Worm (Caenorhabditis elegans): Measurements from ENCODE around the gene K01D12.9.

Gene K01D12.9

DNA sequence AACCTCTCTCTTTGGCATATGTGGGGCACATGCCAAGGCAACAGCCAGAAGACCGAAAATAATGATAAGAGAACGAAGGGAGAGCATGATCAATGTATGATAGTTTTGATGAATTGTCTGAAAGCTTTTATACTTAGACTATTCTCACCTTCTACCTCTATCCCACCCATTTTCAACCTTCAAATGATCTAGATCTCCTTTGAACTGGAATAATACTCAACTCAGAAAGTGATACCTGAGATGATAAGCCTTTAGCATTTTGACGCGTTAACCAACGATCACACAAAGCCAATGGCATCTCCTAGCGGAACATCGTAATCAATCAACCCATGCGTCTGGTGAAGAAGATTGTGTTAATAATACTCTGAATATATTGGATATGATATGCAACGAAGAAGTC is at the start of gene K01D12.9:
TSS of gene K01D12.9 (minus strand) at position 101 of the 400 bp plus-strand sequence.
- TF ChIP-seq nhr-25 (tag; optimal IDR thresholded peaks at IDR 0.05) (peak; percentile 54), nhr-28 (tag; optimal IDR thresholded peaks at IDR 0.05) (no peak), mdl-1 (tag; optimal IDR thresholded peaks at IDR 0.05) (no peak)

DNA sequence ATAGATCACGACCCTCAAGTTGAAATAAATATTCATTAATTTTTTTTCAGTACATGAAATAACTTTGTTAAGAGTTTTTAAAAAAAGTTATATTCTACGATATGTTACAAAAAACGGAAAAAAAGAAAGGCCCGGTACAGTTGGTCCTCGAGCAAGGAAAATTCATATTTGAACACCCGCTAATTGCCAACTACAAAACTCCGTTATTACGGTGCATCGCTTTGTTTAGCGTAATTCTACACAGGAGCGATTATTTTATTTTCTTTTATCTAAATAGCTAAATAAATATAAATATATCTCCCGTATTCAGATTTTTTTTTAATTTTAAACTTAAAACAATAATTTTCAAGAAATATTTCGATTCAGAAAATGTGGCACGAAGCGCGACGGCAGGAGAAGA is 46.0 kb upstream of the K01D12.9 start, which contains the start of gene F28C1.1:
TSS of gene F28C1.1 (plus strand) at position 365 of the 400 bp plus-strand sequence.
- TF ChIP-seq nfya-1 (tag; optimal IDR thresholded peaks at IDR 0.05; ENCODE audit: insufficient read depth) (peak; percentile 46), daf-12 (tag; optimal IDR thresholded peaks at IDR 0.05) (no peak), pha-4 (tag; optimal IDR thresholded peaks at IDR 0.05) (peak; percentile 33), R02D3.7 (tag; optimal IDR thresholded peaks at IDR 0.05) (peak; percentile 66), tbx-2 (tag; optimal IDR thresholded peaks at IDR 0.05) (no peak)

DNA sequence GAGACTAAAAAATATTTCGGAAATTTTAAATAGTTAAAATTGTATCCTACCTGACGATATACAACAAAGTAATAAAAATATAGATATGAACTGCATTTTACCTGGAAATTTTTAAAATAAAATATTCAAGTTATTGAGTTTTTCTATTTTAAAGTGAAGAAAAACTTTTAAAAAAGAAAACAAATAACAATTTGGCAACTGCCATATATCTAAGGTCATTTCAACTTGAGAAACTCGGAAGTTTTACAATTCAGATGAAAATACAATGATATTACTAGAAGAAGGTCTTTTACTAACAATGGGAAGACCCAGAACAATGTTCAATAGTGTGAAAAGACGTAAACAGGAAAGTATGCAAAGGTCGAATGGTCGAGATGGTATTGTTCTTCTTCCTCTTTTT is 45.5 kb upstream of the K01D12.9 start, which contains the start of gene C54D10.10:
TSS of gene C54D10.10 (minus strand) at position 101 of the 400 bp plus-strand sequence.
- TF ChIP-seq nhr-25 (tag; optimal IDR thresholded peaks at IDR 0.05), result no peak
- no peak for TF ChIP-seq ZK546.5 (tag; optimal IDR thresholded peaks at IDR 0.05)

DNA sequence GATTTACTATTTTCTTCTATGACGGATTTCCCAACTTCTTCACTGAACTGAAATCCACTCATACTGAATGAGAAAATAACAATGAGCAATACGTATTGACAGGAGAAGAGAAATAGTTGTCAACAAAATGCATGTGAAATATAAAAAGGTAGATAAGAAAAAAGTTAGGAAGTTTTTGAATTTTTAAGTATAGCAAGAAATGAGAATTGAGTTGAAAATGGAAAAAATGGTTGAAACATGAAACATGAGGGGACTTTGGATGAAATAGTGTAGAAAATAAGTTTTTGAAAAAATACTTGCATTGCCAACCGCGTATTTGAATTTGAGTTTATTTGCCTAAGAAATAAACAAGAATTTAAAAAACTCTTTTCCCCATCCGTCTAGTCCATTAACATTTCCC is 42.5 kb upstream of the K01D12.9 start, which contains the start of the genes pals-38 and C54D10.9:
TSS of gene pals-38 (minus strand) at position 101 of the 400 bp plus-strand sequence.
TSS of gene C54D10.9 (plus strand) at position 259 of the 400 bp plus-strand sequence.
- TF ChIP-seq aly-2 (tag; optimal IDR thresholded peaks at IDR 0.05) (no peak), snpc-4 (tag; optimal IDR thresholded peaks at IDR 0.05) (no peak)

DNA sequence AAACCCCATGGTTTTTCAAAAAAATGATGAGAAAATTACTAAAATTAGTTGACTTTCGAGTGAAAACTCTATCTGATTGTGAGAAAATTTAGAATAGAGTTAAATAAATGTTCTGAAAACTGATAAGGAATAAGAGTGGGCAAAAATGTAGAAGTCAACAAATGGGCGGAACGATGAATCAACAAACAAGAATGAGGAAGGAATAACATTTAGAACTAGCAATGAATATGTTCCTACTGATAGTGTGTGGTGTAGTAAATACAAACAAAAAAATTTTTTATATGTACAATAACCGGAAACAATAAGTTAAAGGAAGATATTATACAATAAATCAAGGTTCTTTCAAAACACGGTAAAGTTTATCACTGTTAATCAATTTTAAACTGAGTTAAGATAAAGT is 39.3 kb upstream of the K01D12.9 start, which contains the start of gene pals-39:
TSS of gene pals-39 (minus strand) at position 101 of the 400 bp plus-strand sequence.
- TF ChIP-seq mml-1 (tag; optimal IDR thresholded peaks at IDR 0.05) (no peak), pha-4 (tag; optimal IDR thresholded peaks at IDR 0.05) (peak; percentile 39), pqm-1 (tag; optimal IDR thresholded peaks at IDR 0.05) (peak; percentile 30)

DNA sequence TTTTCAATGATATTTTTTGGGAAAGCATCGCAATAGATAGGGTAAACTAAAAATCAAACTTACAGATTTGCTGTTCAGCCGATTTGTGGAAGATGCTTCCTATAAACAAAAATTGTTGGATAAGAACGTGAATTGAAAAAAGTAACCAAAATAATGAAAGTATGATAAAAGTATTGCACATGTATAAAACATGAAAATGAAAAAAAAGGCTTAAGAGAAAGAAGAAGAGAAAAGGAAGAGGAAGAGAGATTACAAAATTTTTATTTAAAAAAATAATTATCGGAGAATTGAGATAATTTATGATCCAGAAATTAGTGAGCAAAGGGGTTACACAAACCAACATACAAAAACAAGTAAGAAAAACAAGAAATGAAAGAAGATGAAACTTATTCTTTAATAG is 37.0 kb upstream of the K01D12.9 start, which contains the start of gene pals-37:
TSS of gene pals-37 (minus strand) at position 101 of the 400 bp plus-strand sequence.
- TF ChIP-seq aly-2 (tag; optimal IDR thresholded peaks at IDR 0.05) (no peak), ZK546.5 (tag; optimal IDR thresholded peaks at IDR 0.05) (no peak), unc-62 (GFP tag; optimal IDR thresholded peaks at IDR 0.05) (no peak), ama-1 (optimal IDR thresholded peaks at IDR 0.05) (no peak), fkh-10 (GFP tag; optimal IDR thresholded peaks at IDR 0.05) (no peak), nhr-11 (tag; optimal IDR thresholded peaks at IDR 0.05) (no peak), nhr-43 (tag; optimal IDR thresholded peaks at IDR 0.05; ENCODE audit: poor library complexity, severe bottlenecking) (no peak), nhr-28 (tag; optimal IDR thresholded peaks at IDR 0.05) (no peak), R02D3.7 (tag; optimal IDR thresholded peaks at IDR 0.05) (no peak), tbx-2 (tag; optimal IDR thresholded peaks at IDR 0.05) (no peak), zag-1 (tag; optimal IDR thresholded peaks at IDR 0.05) (no peak), unc-39 (tag; optimal IDR thresholded peaks at IDR 0.05) (no peak), mdl-1 (tag; optimal IDR thresholded peaks at IDR 0.05) (no peak), sea-2 (GFP tag; optimal IDR thresholded peaks at IDR 0.05) (no peak)

DNA sequence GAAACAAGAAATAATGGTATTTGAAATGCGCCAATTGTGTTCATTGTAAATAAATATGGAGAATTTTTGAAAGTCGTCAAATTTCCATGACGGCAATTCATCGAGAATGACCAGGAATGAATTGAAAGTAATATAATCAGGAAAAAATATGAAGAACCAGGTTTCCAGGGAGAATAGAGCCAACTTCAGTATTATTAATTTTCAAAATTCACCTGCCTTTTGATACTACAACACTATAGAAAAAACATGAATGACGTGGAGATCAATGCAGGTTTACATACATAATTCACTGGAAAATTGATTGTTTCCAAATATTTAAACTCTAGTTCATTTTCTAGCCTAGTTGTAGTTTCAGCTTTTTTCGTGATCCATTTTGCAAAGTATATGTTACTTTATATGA is 29.3 kb upstream of the K01D12.9 start, which contains the start of gene srh-25:
TSS of gene srh-25 (minus strand) at position 101 of the 400 bp plus-strand sequence.
- TF ChIP-seq nhr-28 (tag; optimal IDR thresholded peaks at IDR 0.05) (no peak), fkh-2 (tag; optimal IDR thresholded peaks at IDR 0.05) (no peak), tbx-2 (tag; optimal IDR thresholded peaks at IDR 0.05) (no peak), fkh-10 (GFP tag; optimal IDR thresholded peaks at IDR 0.05) (no peak), pha-4 (tag; optimal IDR thresholded peaks at IDR 0.05) (no peak), R02D3.7 (tag; optimal IDR thresholded peaks at IDR 0.05) (no peak), nhr-76 (tag; optimal IDR thresholded peaks at IDR 0.05) (no peak), nhr-77 (tag; optimal IDR thresholded peaks at IDR 0.05) (no peak), elt-2 (tag; optimal IDR thresholded peaks at IDR 0.05) (no peak), lin-15B (tag; optimal IDR thresholded peaks at IDR 0.05) (no peak)

DNA sequence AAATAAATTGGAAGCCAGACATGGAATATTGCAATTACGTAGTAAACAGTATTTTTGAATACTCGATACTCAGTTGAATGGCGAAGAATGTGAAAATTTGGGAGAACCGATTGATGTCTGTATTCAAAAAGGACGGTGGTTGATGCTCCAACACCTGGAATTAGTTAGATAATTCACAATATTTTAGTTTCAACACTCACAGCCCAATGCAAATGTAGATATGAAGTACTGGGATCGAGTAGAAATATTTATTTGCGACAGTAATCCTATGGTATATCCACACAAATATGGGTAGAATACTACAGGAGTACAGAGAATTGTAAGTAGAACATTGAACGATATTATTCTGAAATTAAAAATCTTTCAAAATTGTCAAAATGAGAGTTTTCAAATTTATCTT is 28.7 kb upstream of the K01D12.9 start:
- no peak for TF ChIP-seq nhr-28 (tag; optimal IDR thresholded peaks at IDR 0.05)
- TF ChIP-seq lin-39 (tag; optimal IDR thresholded peaks at IDR 0.05), result no peak
- TF ChIP-seq jun-1 (tag; optimal IDR thresholded peaks at IDR 0.05), result no peak
- TF ChIP-seq mdl-1 (tag; optimal IDR thresholded peaks at IDR 0.05), result no peak

Measured in whole organism, L3 larva.